Worm (Caenorhabditis elegans): ENCODE data around the gene C34D1.4.
A peak's percentile ranks its signal among the peaks of the same experiment; 100 is the strongest.

The C34D1.4 gene

DNA sequence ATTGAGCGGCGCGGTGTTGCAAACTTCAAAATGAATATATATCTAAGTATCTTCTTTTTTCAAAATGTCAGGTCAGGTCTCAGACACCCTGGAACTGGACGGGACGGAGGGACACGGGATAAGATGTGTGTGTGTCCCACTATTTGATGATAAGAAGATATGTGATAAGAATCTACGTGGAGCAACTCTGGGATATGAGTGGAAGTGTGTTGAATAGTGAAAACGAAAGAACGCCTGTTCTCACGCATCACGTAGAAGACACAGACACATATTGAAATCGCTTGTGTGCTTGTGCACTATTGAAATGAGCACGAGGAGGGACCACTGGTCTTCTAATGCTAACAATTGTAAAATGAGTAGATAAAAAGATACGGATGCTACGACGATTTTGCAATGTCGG lies 36.7 kb upstream of the C34D1.4 start, which contains the start of gene uig-1:
Gene uig-1, minus strand, starts transcription at position 120 of the 400 bp plus-strand sequence.
- TF ChIP-seq nhr-129 (tag; optimal IDR thresholded peaks at IDR 0.05) (peak; percentile 24), lsy-2 (tag; optimal IDR thresholded peaks at IDR 0.05) (peak in 1 of 2 experiments; percentile 16), ceh-82 (tag; optimal IDR thresholded peaks at IDR 0.05) (no peak), C34F6.9 (tag; optimal IDR thresholded peaks at IDR 0.05) (peak; percentile 16), mdl-1 (tag; optimal IDR thresholded peaks at IDR 0.05) (no peak), nhr-6 (tag; optimal IDR thresholded peaks at IDR 0.05) (no peak), F13H6.1 (tag; optimal IDR thresholded peaks at IDR 0.05) (peak; percentile 22), dmd-4 (tag; optimal IDR thresholded peaks at IDR 0.05) (no peak), sma-9 (GFP tag; optimal IDR thresholded peaks at IDR 0.05) (peak; percentile 14), sma-9 (tag; optimal IDR thresholded peaks at IDR 0.05) (no peak)

ce11 chrV:13294507-13294906 lies 35.4 kb upstream of the C34D1.4 start:
- TF ChIP-seq ztf-11 (tag; optimal IDR thresholded peaks at IDR 0.05) (no peak), nhr-6 (tag; optimal IDR thresholded peaks at IDR 0.05) (no peak), nhr-129 (tag; optimal IDR thresholded peaks at IDR 0.05) (no peak), lin-11 (tag; optimal IDR thresholded peaks at IDR 0.05) (no peak), peb-1 (tag; optimal IDR thresholded peaks at IDR 0.05) (no peak), sma-9 (GFP tag; optimal IDR thresholded peaks at IDR 0.05) (no peak), sma-9 (tag; optimal IDR thresholded peaks at IDR 0.05) (no peak), mab-5 (tag; optimal IDR thresholded peaks at IDR 0.05) (no peak), ztf-4 (tag; optimal IDR thresholded peaks at IDR 0.05) (no peak), R02D3.7 (tag; optimal IDR thresholded peaks at IDR 0.05) (no peak), elt-3 (tag; optimal IDR thresholded peaks at IDR 0.05) (no peak), elt-1 (tag; optimal IDR thresholded peaks at IDR 0.05) (no peak), nhr-10 (tag; optimal IDR thresholded peaks at IDR 0.05) (no peak), lin-13 (GFP tag; optimal IDR thresholded peaks at IDR 0.05) (no peak), alr-1 (tag; optimal IDR thresholded peaks at IDR 0.05) (no peak), ama-1 (optimal IDR thresholded peaks at IDR 0.05) (no peak), sma-3 (GFP tag; optimal IDR thresholded peaks at IDR 0.05) (no peak)

- peak; percentile 37 for TF ChIP-seq F13H6.1 (tag; optimal IDR thresholded peaks at IDR 0.05)
- TF ChIP-seq C34F6.9 (tag; optimal IDR thresholded peaks at IDR 0.05): peak; percentile 8
- TF ChIP-seq mab-5 (tag; optimal IDR thresholded peaks at IDR 0.05): peak; percentile 6
- TF ChIP-seq nhr-129 (tag; optimal IDR thresholded peaks at IDR 0.05): peak; percentile 1
- TF ChIP-seq unc-39 (tag; optimal IDR thresholded peaks at IDR 0.05): no peak
- peak in 1 of 2 experiments; percentile 17 for TF ChIP-seq lsy-2 (tag; optimal IDR thresholded peaks at IDR 0.05)
Measured at ce11 chrV:13288881-13289280, 29.8 kb upstream of the C34D1.4 start.

DNA sequence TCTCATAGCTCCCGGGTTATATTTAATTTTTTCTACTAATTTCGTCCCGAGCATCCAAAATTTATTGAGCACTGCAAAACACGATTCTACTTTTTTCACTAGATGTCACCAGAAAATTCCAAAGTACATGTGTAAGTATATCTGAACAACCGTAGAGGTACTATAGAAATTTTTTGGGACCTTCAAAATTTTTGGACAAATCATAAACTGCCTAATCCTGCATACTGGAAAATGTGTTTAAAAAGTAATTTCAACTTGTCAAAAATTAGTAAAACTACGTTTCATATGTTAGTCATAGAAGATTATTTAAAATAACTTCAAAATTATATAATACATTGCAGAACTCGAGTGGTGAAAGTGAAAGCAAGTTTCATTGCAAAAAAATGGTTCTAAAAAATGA lies 27.4 kb upstream of the C34D1.4 start:
- TF ChIP-seq lin-11 (tag; optimal IDR thresholded peaks at IDR 0.05): no peak
- no peak for TF ChIP-seq crh-2 (tag; optimal IDR thresholded peaks at IDR 0.05)
- TF ChIP-seq dmd-4 (tag; optimal IDR thresholded peaks at IDR 0.05): no peak
- no peak for TF ChIP-seq snpc-4 (tag; optimal IDR thresholded peaks at IDR 0.05)
- no peak for TF ChIP-seq lin-13 (GFP tag; optimal IDR thresholded peaks at IDR 0.05)
- TF ChIP-seq R02D3.7 (tag; optimal IDR thresholded peaks at IDR 0.05): no peak
- TF ChIP-seq aly-2 (tag; optimal IDR thresholded peaks at IDR 0.05): no peak
- no peak for TF ChIP-seq mab-5 (tag; optimal IDR thresholded peaks at IDR 0.05)
- TF ChIP-seq nhr-11 (tag; optimal IDR thresholded peaks at IDR 0.05): no peak
- no peak for TF ChIP-seq ceh-82 (tag; optimal IDR thresholded peaks at IDR 0.05)
- TF ChIP-seq zag-1 (tag; optimal IDR thresholded peaks at IDR 0.05): no peak
- no peak for TF ChIP-seq alr-1 (tag; optimal IDR thresholded peaks at IDR 0.05)
- TF ChIP-seq ztf-4 (tag; optimal IDR thresholded peaks at IDR 0.05): no peak

DNA sequence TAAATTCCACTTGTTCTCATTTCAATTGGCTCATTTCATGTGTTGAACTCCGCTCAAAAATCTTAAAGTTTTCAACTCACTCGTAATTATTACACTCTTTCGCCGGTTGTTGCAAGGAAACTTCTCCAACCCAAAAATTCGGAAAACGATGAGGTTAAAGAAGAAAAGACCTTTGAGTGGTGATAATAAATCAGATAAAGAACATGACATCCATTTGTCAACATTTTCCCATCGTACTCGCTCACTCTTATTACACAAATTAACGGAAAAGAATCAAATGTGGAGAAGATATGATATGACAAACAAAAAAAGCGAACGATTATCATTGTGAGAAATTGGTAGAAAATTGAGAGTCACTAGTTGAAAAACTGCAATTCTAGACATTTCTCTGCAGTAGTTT lies 26.2 kb upstream of the C34D1.4 start:
- peak in 1 of 2 experiments; percentile 28 for TF ChIP-seq lsy-2 (tag; optimal IDR thresholded peaks at IDR 0.05)
- TF ChIP-seq sem-4 (tag; optimal IDR thresholded peaks at IDR 0.05): peak; percentile 14
- TF ChIP-seq C34F6.9 (tag; optimal IDR thresholded peaks at IDR 0.05): no peak
- peak; percentile 48 for TF ChIP-seq sma-9 (GFP tag; optimal IDR thresholded peaks at IDR 0.05)
- TF ChIP-seq sma-9 (tag; optimal IDR thresholded peaks at IDR 0.05): no peak

ce11 chrV:13282958-13283357 lies 23.8 kb upstream of the C34D1.4 start:
- TF ChIP-seq nhr-25 (tag; optimal IDR thresholded peaks at IDR 0.05) (no peak), skn-1 (tag; optimal IDR thresholded peaks at IDR 0.05) (no peak), mbf-1 (tag; optimal IDR thresholded peaks at IDR 0.05) (no peak), lsy-2 (tag; optimal IDR thresholded peaks at IDR 0.05) (no peak), mab-5 (tag; optimal IDR thresholded peaks at IDR 0.05) (no peak), aly-2 (tag; optimal IDR thresholded peaks at IDR 0.05) (no peak), sem-4 (tag; optimal IDR thresholded peaks at IDR 0.05) (no peak), nhr-129 (tag; optimal IDR thresholded peaks at IDR 0.05) (no peak), gmeb-1 (tag; optimal IDR thresholded peaks at IDR 0.05) (no peak), sma-3 (GFP tag; optimal IDR thresholded peaks at IDR 0.05) (no peak), ztf-11 (tag; optimal IDR thresholded peaks at IDR 0.05) (no peak), R02D3.7 (tag; optimal IDR thresholded peaks at IDR 0.05) (no peak), lin-39 (tag; optimal IDR thresholded peaks at IDR 0.05) (no peak), nhr-23 (tag; optimal IDR thresholded peaks at IDR 0.05) (no peak), sma-9 (GFP tag; optimal IDR thresholded peaks at IDR 0.05) (no peak), sma-9 (tag; optimal IDR thresholded peaks at IDR 0.05) (no peak)

All from whole organism, L2 larva.